In the genomic region with DNA sequence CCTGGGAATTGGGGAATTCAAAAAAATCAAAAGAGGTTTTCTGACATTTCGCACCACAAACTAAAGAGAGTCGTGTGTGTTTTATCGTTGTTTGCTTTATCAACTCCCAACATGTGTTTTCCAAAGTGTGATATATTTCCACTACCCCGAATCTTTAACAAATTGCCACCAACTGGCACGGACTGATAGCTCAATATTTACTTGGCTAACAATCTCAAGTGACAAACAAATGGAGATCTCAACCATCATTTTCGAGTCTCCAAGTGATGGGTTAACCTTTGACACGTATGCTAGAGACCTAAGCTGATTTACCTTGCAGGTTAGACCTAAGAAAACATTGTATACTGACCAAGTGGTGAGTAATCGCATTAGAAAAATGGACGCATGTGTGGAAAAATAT, we compare ENCODE assay signal across 2 fruit fly cellular contexts.
TF ChIP-seq lines count a peak whose summit lies in the region.

No protein-coding gene starts in this region.

- TF ChIP-seq CTCF in whole organism, embryonic (GFP tag; optimal IDR thresholded peaks at IDR 0.05; lab: Kevin White, UChicago) = no peak

TF ChIP-seq in whole organism, embryonic, 481 proteins besides CTCF, POLR2A, EP300 and RAD21 (continues in another document):
- TF ChIP-seq peb (GFP tag; IDR thresholded peaks at IDR 0.05; lab: Robert Waterston, UW) (no peak), zfh1 (GFP tag; IDR thresholded peaks at IDR 0.05; lab: Robert Waterston, UW) (no peak), ro (GFP tag; IDR thresholded peaks at IDR 0.05; lab: Robert Waterston, UW) (no peak), otp (GFP tag; IDR thresholded peaks at IDR 0.05; lab: Robert Waterston, UW) (0 out of 3 replicates have a peak, but pooled peaks have one; percentile 14), Lhr (GFP tag; optimal IDR thresholded peaks at IDR 0.05; lab: Kevin White, UChicago) (no peak), CG7839 (tag; optimal IDR thresholded peaks at IDR 0.05; lab: Kevin White, UChicago) (no peak), CG2129 (GFP tag; IDR thresholded peaks at IDR 0.05; lab: Robert Waterston, UW; ENCODE audit: partially characterized antibody) (no peak), CG11723 (GFP tag; optimal IDR thresholded peaks at IDR 0.05; lab: Kevin White, UChicago) (no peak), fd3F (GFP tag; optimal IDR thresholded peaks at IDR 0.05; lab: Kevin White, UChicago) (no peak), Asciz (GFP tag; optimal IDR thresholded peaks at IDR 0.05; lab: Kevin White, UChicago) (no peak), CG17361 (GFP tag; IDR thresholded peaks at IDR 0.05; lab: Robert Waterston, UW) (no peak), CG13775 (GFP tag; optimal IDR thresholded peaks at IDR 0.05; lab: Kevin White, UChicago) (no peak), rib (GFP tag; IDR thresholded peaks at IDR 0.05; lab: Robert Waterston, UW) (no peak), lilli (GFP tag; optimal IDR thresholded peaks at IDR 0.05; lab: Kevin White, UChicago) (no peak), CG10979 (tag; optimal IDR thresholded peaks at IDR 0.05; lab: Kevin White, UChicago) (no peak), stc (GFP tag; IDR thresholded peaks at IDR 0.05; lab: Robert Waterston, UW) (no peak; the same call in 1 of the 2 replicates), CG11456 (GFP tag; IDR thresholded peaks at IDR 0.05; lab: Robert Waterston, UW) (0 out of 3 replicates have a peak, but pooled peaks have one; percentile 7), CG2712 (tag; optimal IDR thresholded peaks at IDR 0.05; lab: Kevin White, UChicago) (peak; percentile 15), CG34224 (GFP tag; IDR thresholded peaks at IDR 0.05; lab: Robert Waterston, UW; ENCODE audit: partially characterized antibody) (no peak), Fer2 (tag; optimal IDR thresholded peaks at IDR 0.05; lab: Kevin White, UChicago) (no peak), CG11398 (GFP tag; optimal IDR thresholded peaks at IDR 0.05; lab: Kevin White, UChicago) (peak; percentile 21), bcd (GFP tag; optimal IDR thresholded peaks at IDR 0.05; lab: Kevin White, UChicago) (no peak), emc (GFP tag; optimal IDR thresholded peaks at IDR 0.05; lab: Kevin White, UChicago) (no peak), Fer3 (tag; optimal IDR thresholded peaks at IDR 0.05; lab: Kevin White, UChicago) (peak; percentile 4), gsb-n (tag; optimal IDR thresholded peaks at IDR 0.05; lab: Kevin White, UChicago) (no peak), CG1602 (GFP tag; optimal IDR thresholded peaks at IDR 0.05; lab: Kevin White, UChicago) (no peak), Doc2 (GFP tag; IDR thresholded peaks at IDR 0.05; lab: Robert Waterston, UW) (no peak), Hr78 (GFP tag; optimal IDR thresholded peaks at IDR 0.05; lab: Kevin White, UChicago) (peak in 1 of 2 experiments; percentile 87), HHEX (GFP tag; optimal IDR thresholded peaks at IDR 0.05; lab: Kevin White, UChicago) (peak; percentile 9), sug (tag; optimal IDR thresholded peaks at IDR 0.05; lab: Kevin White, UChicago) (no peak), CG12155 (GFP tag; optimal IDR thresholded peaks at IDR 0.05; lab: Kevin White, UChicago) (no peak), CG14965 (GFP tag; optimal IDR thresholded peaks at IDR 0.05; lab: Kevin White, UChicago; ENCODE audit: borderline replicate concordance) (no peak), CHES-1-like (GFP tag; optimal IDR thresholded peaks at IDR 0.05; lab: Kevin White, UChicago) (no peak), Adf1 (GFP tag; IDR thresholded peaks at IDR 0.05; lab: Robert Waterston, UW) (no peak), CoRest (tag; optimal IDR thresholded peaks at IDR 0.05; lab: Kevin White, UChicago) (no peak), Dip3 (GFP tag; optimal IDR thresholded peaks at IDR 0.05; lab: Kevin White, UChicago) (no peak), MESR4 (GFP tag; optimal IDR thresholded peaks at IDR 0.05; lab: Kevin White, UChicago) (no peak), nom (GFP tag; optimal IDR thresholded peaks at IDR 0.05; lab: Kevin White, UChicago) (no peak), CG13624 (GFP tag; optimal IDR thresholded peaks at IDR 0.05; lab: Kevin White, UChicago) (no peak), ato (GFP tag; IDR thresholded peaks at IDR 0.05; lab: Robert Waterston, UW; ENCODE audit: partially characterized antibody) (no peak), CG17186 (GFP tag; optimal IDR thresholded peaks at IDR 0.05; lab: Kevin White, UChicago) (no peak), vvl (GFP tag; IDR thresholded peaks at IDR 0.05; lab: Robert Waterston, UW) (0 out of 2 replicates have a peak, but pooled peaks have one; percentile 4), sob (GFP tag; IDR thresholded peaks at IDR 0.05; lab: Robert Waterston, UW) (no peak), CG4360 (GFP tag; IDR thresholded peaks at IDR 0.05; lab: Robert Waterston, UW) (no peak)

TF ChIP-seq in whole organism, prepupa, 60 proteins besides CTCF, POLR2A, EP300 and RAD21:
- TF ChIP-seq fkh (GFP tag; optimal IDR thresholded peaks at IDR 0.05; lab: Kevin White, UChicago) (peak; percentile 87), net (GFP tag; optimal IDR thresholded peaks at IDR 0.05; lab: Kevin White, UChicago) (no peak)
TF ChIP-seq in whole organism, prepupa: peak in this region for 1.
